Worm (Caenorhabditis elegans): Measurements from ENCODE around the gene chmp-7.

chmp-7 gene

DNA sequence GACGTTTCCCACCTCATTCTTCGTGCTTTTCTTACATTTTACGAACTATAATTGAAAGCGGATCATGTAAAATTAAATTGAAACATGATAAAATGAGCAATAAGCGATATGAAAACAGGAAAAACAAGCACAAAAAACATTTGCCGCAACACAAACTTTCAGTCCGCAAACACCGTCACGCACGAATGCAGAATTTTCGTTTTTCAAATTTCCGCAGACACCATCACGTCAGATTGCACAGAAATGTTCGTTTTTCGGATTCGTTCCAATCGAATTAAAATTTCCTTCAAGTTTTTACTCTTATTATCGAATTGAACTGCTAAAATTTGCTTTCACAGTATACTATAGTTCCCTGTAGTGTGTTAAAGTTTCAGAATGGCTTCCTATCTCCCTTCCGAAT, at the start of gene chmp-7 (continued):
- TF ChIP-seq Y105C5A.15 (GFP tag; IDR thresholded peaks at IDR 0.05), result 0 out of 2 replicates have a peak, but pooled peaks have one; percentile 15
- TF ChIP-seq lin-15B (tag; optimal IDR thresholded peaks at IDR 0.05), result peak; percentile 44
- TF ChIP-seq pqm-1 (tag; optimal IDR thresholded peaks at IDR 0.05), result peak; percentile 17
- TF ChIP-seq ctbp-1 (GFP tag; IDR thresholded peaks at IDR 0.05), result peak; percentile 50; the same call in 1 of the 2 replicates

DNA sequence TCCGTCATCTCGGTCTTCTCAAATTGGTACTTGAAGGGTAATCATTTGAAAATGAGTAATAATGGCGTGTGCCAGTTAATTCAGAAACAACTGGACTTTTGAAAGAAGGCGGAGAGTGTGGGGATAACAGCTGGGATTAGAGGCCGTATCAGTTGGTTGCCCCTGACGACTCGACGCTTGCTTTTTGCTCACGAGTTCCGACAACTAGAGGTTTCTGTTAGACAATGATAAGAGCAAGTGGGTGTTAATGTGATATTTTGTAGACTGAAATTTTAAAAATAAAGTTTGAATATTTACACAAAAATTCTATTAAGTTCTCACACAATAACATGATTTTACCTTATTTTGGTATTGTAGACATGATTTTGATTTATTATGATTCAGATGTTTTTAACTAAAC, 49.7 kb upstream of the chmp-7 start, which contains the start of gene F44G4.7:
F44G4.7 (minus strand) TSS at position 101 of the 400 bp plus-strand sequence.
- no peak for TF ChIP-seq nhr-237 (tag; optimal IDR thresholded peaks at IDR 0.05)
- TF ChIP-seq nhr-11 (tag; optimal IDR thresholded peaks at IDR 0.05), result no peak
- no peak for TF ChIP-seq spr-1 (tag; optimal IDR thresholded peaks at IDR 0.05)
- no peak for TF ChIP-seq zip-2 (tag; optimal IDR thresholded peaks at IDR 0.05)

DNA sequence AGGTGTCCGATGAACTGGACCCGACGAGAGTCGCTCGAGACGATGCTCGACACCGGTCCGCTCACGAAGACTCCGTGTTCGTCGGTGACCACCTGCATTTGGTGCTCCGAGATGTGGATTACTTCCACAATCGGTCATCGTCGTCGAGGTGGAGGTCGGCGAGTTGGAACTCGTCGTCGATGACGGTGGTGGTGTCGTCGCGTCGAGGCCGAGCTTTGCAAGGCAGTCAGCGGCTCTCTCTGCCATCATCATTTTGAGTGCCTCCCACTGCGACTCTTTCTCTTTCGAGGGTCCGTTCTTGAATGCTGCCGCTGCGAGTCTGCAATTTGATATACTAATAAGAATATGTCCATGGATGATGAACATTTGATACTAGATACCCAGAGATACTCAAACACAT, 47.0 kb upstream of the chmp-7 start:
- no peak for TF ChIP-seq zip-11 (GFP tag; IDR thresholded peaks at IDR 0.05)
- peak; percentile 87 for TF ChIP-seq set-16 (GFP tag; IDR thresholded peaks at IDR 0.05)
- no peak for TF ChIP-seq attf-4 (tag; optimal IDR thresholded peaks at IDR 0.05)
- no peak for TF ChIP-seq duxl-1 (tag; optimal IDR thresholded peaks at IDR 0.05; ENCODE audit: poor library complexity)
- peak; percentile 67; the same call in 1 of the 2 replicates for TF ChIP-seq egl-43 (GFP tag; IDR thresholded peaks at IDR 0.05)
- TF ChIP-seq nhr-6 (tag; optimal IDR thresholded peaks at IDR 0.05), result no peak
- TF ChIP-seq Y5F2A.4 (GFP tag; optimal IDR thresholded peaks at IDR 0.05), result no peak
- TF ChIP-seq ceh-32 (tag; optimal IDR thresholded peaks at IDR 0.05; ENCODE audit: poor library complexity), result no peak
- TF ChIP-seq snpc-1.2 (GFP tag; IDR thresholded peaks at IDR 0.05), result no peak
- TF ChIP-seq F26F4.8 (GFP tag; conservative IDR thresholded peaks at IDR 0.05), result no peak
- no peak for TF ChIP-seq gei-8 (GFP tag; optimal IDR thresholded peaks at IDR 0.05)
- no peak for TF ChIP-seq ZK337.2 (GFP tag; IDR thresholded peaks at IDR 0.05)
- TF ChIP-seq lin-1 (GFP tag; IDR thresholded peaks at IDR 0.05), result no peak

DNA sequence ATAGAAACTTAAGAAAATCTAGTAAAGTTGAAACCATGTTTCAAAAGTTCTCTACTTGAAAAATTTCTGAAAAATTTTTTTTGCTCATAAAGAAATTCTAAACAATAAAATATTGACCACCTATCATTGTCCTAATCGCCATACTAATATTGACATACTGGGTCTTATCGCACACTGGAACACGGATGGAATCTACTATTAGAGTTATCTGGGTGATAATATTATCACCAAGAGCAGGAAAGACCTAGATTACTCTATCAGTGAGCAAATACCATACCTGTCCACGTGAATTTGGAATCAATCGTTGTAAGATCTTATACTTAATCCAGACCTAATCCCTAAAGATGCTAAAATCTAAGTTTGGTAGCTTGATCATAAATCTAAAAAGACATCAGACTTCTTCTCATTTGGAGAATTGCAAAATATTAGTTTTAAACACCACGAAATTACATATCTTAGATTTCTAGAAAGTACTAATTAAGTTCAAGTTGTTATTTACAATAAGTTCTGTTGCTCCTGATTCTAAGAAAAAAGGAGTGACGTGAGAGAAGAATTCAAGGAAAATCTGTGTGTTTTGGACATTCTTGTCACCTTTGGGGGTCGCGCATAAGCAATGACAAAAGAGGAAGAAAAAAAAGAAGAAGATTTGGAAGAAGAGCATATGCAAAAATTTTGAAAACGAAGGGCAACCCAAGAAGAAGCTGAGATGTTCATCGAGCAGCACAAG, 44.6 kb upstream of the chmp-7 start:
- TF ChIP-seq duxl-1 (tag; optimal IDR thresholded peaks at IDR 0.05; ENCODE audit: poor library complexity) (no peak), ama-1 (optimal IDR thresholded peaks at IDR 0.05) (no peak), rbr-2 (tag; optimal IDR thresholded peaks at IDR 0.05) (peak; percentile 10), unc-62 (GFP tag; optimal IDR thresholded peaks at IDR 0.05 in 1 of 2) (peak in 1 of 2 experiments; percentile 27), unc-62 (tag; optimal IDR thresholded peaks at IDR 0.05) (no peak), ztf-7 (tag; optimal IDR thresholded peaks at IDR 0.05) (no peak), dmd-8 (GFP tag; IDR thresholded peaks at IDR 0.05) (no peak), nhr-11 (tag; optimal IDR thresholded peaks at IDR 0.05) (peak; percentile 39), ceh-32 (tag; optimal IDR thresholded peaks at IDR 0.05; ENCODE audit: poor library complexity) (no peak)

DNA sequence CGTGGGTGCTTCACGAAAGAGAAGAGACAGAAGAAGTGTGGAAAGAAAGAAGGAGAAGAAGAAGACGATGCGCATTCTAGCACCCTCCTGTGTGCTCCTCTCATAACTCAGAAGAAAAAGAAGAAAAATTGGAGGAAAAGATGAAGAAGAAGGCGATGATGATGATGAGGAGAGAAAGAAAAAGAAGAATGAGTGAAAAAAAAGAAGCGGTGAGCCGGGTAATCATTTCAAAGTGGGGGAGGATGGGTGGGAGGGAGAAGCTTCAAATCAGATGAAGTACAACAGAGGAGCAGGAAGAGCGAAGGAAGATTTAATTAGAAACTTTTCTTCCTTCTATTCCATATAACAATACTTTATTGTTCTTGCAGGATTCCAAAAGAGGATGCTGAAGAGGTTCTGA, 44.1 kb upstream of the chmp-7 start:
- peak; percentile 9 for TF ChIP-seq fkh-10 (GFP tag; optimal IDR thresholded peaks at IDR 0.05)
- TF ChIP-seq mdt-29 (GFP tag; IDR thresholded peaks at IDR 0.05), result no peak
- TF ChIP-seq lin-1 (GFP tag; IDR thresholded peaks at IDR 0.05), result no peak
- TF ChIP-seq ceh-62 (tag; optimal IDR thresholded peaks at IDR 0.05), result no peak
- TF ChIP-seq unc-62 (GFP tag; optimal IDR thresholded peaks at IDR 0.05 in 1 of 2), result peak in 1 of 2 experiments; percentile 55
- no peak for TF ChIP-seq unc-62 (tag; optimal IDR thresholded peaks at IDR 0.05)
- TF ChIP-seq Y75B8A.6 (GFP tag; IDR thresholded peaks at IDR 0.05), result no peak
- TF ChIP-seq lin-13 (GFP tag; optimal IDR thresholded peaks at IDR 0.05), result no peak
- TF ChIP-seq lsy-2 (tag; optimal IDR thresholded peaks at IDR 0.05), result peak in 1 of 2 experiments; percentile 2
- no peak for TF ChIP-seq hmg-1.1 (GFP tag; IDR thresholded peaks at IDR 0.05)
- peak; percentile 57; the same call in 1 of the 2 replicates for TF ChIP-seq ctbp-1 (GFP tag; IDR thresholded peaks at IDR 0.05)
- TF ChIP-seq lin-29 (GFP tag; IDR thresholded peaks at IDR 0.05), result no peak
- no peak for TF ChIP-seq zip-11 (GFP tag; IDR thresholded peaks at IDR 0.05)
- no peak for TF ChIP-seq egl-43 (GFP tag; IDR thresholded peaks at IDR 0.05)
- peak; percentile 65 for TF ChIP-seq aha-1 (tag)
- no peak for TF ChIP-seq tag-97 (GFP tag; IDR thresholded peaks at IDR 0.05)

Measured in whole organism, L4 larva.